Worm (Caenorhabditis elegans): Measurements from ENCODE around the gene nspb-7.

nspb-7 gene

DNA sequence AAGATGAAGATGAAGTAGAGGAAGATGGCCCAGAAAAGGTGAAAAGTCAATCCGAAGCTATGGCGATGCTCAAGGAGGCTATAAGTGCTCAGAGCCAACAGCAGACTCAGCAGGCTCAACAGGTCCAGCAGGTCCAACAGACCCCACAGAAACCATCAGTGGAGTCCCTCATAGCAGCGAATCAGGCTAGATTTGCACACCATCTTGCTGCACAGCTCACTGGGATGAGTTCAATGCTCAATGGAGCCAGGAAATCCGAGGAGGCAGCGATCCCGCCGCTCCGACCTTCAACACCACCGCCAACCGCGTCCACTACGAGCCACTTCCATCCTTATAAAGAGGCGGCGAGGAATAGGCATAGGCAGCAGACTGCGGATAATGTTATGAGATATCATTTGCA lies 3.3 kb upstream of the nspb-7 start (continued):
- TF ChIP-seq ceh-27 (GFP tag; optimal IDR thresholded peaks at IDR 0.05) (no peak), egrh-3 (GFP tag; IDR thresholded peaks at IDR 0.05) (no peak; the same call in 1 of the 2 replicates)

DNA sequence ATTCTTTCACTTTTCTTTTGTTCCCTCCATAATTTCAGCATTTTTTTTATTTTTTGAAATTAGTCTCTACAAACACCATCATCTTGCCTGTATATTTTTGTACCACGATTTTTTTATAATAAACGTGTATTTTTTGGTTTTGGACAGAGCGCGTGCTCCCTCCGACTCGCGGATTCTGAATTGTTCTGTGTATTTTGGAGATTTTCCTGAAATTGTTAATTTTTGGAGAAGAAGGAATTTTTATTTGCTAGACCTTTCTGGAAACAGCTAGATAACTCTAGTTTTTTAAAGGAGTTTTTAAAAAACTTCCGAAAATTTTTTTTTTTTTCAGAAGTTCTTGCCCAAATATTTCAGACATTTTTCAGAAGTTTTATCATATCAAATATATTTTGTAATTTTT lies 1.7 kb upstream of the nspb-7 start, which contains the start of gene C01G12.13:
TSS of gene C01G12.13 (plus strand) at position 301 of the 400 bp plus-strand sequence.
- TF ChIP-seq F33H1.4 (GFP tag; IDR thresholded peaks at IDR 0.05), result no peak
- TF ChIP-seq atf-7 (tag; optimal IDR thresholded peaks at IDR 0.05), result no peak
- TF ChIP-seq lin-26 (GFP tag; IDR thresholded peaks at IDR 0.05), result no peak
- no peak for TF ChIP-seq lag-1 (GFP tag; IDR thresholded peaks at IDR 0.05)
- no peak for TF ChIP-seq nfya-1 (tag; optimal IDR thresholded peaks at IDR 0.05; ENCODE audit: borderline replicate concordance, insufficient read depth)
- TF ChIP-seq akir-1 (GFP tag; optimal IDR thresholded peaks at IDR 0.05), result no peak
- no peak for TF ChIP-seq unc-130 (GFP tag; optimal IDR thresholded peaks at IDR 0.05)
- TF ChIP-seq lir-1 (GFP tag; conservative IDR thresholded peaks at IDR 0.05), result no peak
- TF ChIP-seq F57A8.1 (GFP tag; optimal IDR thresholded peaks at IDR 0.05), result no peak
- TF ChIP-seq efl-1 (GFP tag; optimal IDR thresholded peaks at IDR 0.05), result no peak
- no peak for TF ChIP-seq let-526 (GFP tag; IDR thresholded peaks at IDR 0.05)
- TF ChIP-seq Y95B8A.8 (GFP tag; IDR thresholded peaks at IDR 0.05), result no peak
- TF ChIP-seq bed-1 (GFP tag; IDR thresholded peaks at IDR 0.05), result no peak

DNA sequence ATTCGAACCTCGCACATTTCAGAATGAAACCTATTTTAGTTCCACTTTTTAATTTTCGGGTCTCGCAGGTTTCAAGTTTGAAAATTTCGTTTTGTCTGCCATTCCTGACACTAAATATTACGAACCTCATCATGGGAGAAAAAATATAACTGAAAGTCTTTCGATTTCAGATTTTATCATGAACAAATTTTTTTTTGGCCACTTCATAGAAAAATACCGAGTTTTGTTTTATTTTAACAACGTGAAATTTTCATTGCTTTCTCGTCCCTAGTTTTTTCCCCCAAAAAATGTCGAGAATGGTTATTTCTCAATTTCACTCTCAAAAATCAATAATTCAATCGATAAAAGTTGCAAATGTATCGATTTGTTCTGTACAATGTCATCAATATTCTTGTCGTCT lies 603 bp downstream of the nspb-7 start, which contains the start of gene C01G12.9:
TSS of gene C01G12.9 (plus strand) at position 301 of the 400 bp plus-strand sequence.
- TF ChIP-seq ztf-6 (GFP tag; IDR thresholded peaks at IDR 0.05) (no peak), mel-28 (tag; optimal IDR thresholded peaks at IDR 0.05; ENCODE audit: borderline replicate concordance) (no peak), snpc-3.4 (tag; optimal IDR thresholded peaks at IDR 0.05) (no peak), somi-1 (GFP tag; optimal IDR thresholded peaks at IDR 0.05) (no peak), dpl-1 (GFP tag; optimal IDR thresholded peaks at IDR 0.05) (no peak), nfya-1 (tag; optimal IDR thresholded peaks at IDR 0.05; ENCODE audit: borderline replicate concordance, insufficient read depth) (no peak), ama-1 (optimal IDR thresholded peaks at IDR 0.05) (no peak), ama-1 (GFP tag; optimal IDR thresholded peaks at IDR 0.05) (no peak), hlh-26 (GFP tag; conservative IDR thresholded peaks at IDR 0.05) (no peak), aptf-3 (GFP tag; IDR thresholded peaks at IDR 0.05) (no peak), F33H1.4 (GFP tag; IDR thresholded peaks at IDR 0.05) (no peak), dox-1 (GFP tag; IDR thresholded peaks at IDR 0.05) (no peak), K12H6.12 (tag; optimal IDR thresholded peaks at IDR 0.05) (no peak), chd-7 (tag; optimal IDR thresholded peaks at IDR 0.05) (no peak), nhr-80 (tag; optimal IDR thresholded peaks at IDR 0.05) (no peak), ccch-3 (GFP tag; optimal IDR thresholded peaks at IDR 0.05) (no peak)

DNA sequence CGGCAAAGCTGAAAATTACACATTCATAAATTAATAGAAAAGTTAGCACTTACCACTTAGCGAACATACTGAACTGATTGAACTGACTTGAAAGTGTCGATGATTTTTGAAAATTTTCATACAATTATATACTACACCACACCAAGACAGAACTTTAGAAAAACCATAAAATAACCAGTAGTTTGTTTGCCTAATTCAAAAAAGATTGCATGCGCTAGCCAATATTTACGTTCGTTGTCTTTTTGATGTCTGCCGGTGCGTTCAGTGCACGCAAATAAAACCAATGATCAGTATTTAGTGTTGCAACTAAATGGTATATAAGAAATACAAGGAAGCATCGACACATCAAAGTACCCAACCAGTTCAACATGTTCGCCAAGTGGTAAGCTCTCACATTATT lies 2.4 kb downstream of the nspb-7 start, which contains the start of the genes nspb-8 and nspb-9:
TSS of gene nspb-8 (minus strand) at position 101 of the 400 bp plus-strand sequence.
TSS of gene nspb-9 (plus strand) at position 311 of the 400 bp plus-strand sequence.
- TF ChIP-seq unc-62 (GFP tag; optimal IDR thresholded peaks at IDR 0.05), result no peak
- TF ChIP-seq athp-1 (tag; optimal IDR thresholded peaks at IDR 0.05), result no peak
- no peak for TF ChIP-seq ceh-40 (GFP tag; IDR thresholded peaks at IDR 0.05)
- TF ChIP-seq let-526 (GFP tag; IDR thresholded peaks at IDR 0.05), result no peak
- no peak for TF ChIP-seq zfh-2 (GFP tag; conservative IDR thresholded peaks at IDR 0.05)
- TF ChIP-seq unc-130 (GFP tag; optimal IDR thresholded peaks at IDR 0.05), result no peak
- no peak for TF ChIP-seq tlf-1 (GFP tag; optimal IDR thresholded peaks at IDR 0.05)
- no peak for TF ChIP-seq sea-2 (GFP tag; IDR thresholded peaks at IDR 0.05)
- no peak for TF ChIP-seq T07F8.4 (tag; optimal IDR thresholded peaks at IDR 0.05)
- no peak for TF ChIP-seq ccch-3 (GFP tag; optimal IDR thresholded peaks at IDR 0.05)
- no peak for TF ChIP-seq mxl-1 (tag; optimal IDR thresholded peaks at IDR 0.05)

All from whole organism, young adult.